Fruit fly (Drosophila melanogaster) whole organism, wandering third instar larva: Measurements from ENCODE around the gene CG42717.
A peak's percentile ranks its signal among the peaks of the same experiment; 100 is the strongest.

Experiments
- Hnf4 ChIP-seq: fragments of 200-800 bp; sonication (Bioruptor generic); optimal IDR thresholded peaks from 2 replicates; lab custom pipeline; 2016; ENCODE audit warnings: missing biosample characterization, mild to moderate bottlenecking, missing genetic modification characterization
- Hr78 ChIP-seq: fragments of >200 bp; optimal IDR thresholded peaks from 2 replicates; lab custom pipeline; 2017; ENCODE audit warnings: missing biosample characterization, missing genetic modification characterization
- Hr83 ChIP-seq: fragments of 200-300 bp; sonication (Bioruptor generic); optimal IDR thresholded peaks from 2 replicates; lab custom pipeline; 2016; ENCODE audit warnings: missing biosample characterization, mild to moderate bottlenecking, missing genetic modification characterization, moderate library complexity; ENCODE audit not compliant: poor library complexity, severe bottlenecking
- Myc ChIP-seq: fragments of >200 bp; optimal IDR thresholded peaks from 2 replicates; lab custom pipeline; 2017
- N ChIP-seq: fragments of >200 bp; optimal IDR thresholded peaks from 2 replicates; lab custom pipeline; 2018; ENCODE audit warnings: missing biosample characterization, missing external identifiers, missing genetic modification characterization
- OdsH ChIP-seq: fragments of 200-800 bp; sonication (Bioruptor generic); optimal IDR thresholded peaks from 2 replicates; lab custom pipeline; 2016; ENCODE audit warnings: missing biosample characterization, mild to moderate bottlenecking, missing genetic modification characterization
- ey ChIP-seq: fragments of 200-800 bp; sonication (Bioruptor generic); optimal IDR thresholded peaks from 2 replicates; lab custom pipeline; 2016; ENCODE audit warnings: missing biosample characterization, missing genetic modification characterization
- pan ChIP-seq: fragments of >200 bp; optimal IDR thresholded peaks from 2 replicates; lab custom pipeline; 2017
- psq ChIP-seq: fragments of 200-800 bp; sonication (Bioruptor generic); optimal IDR thresholded peaks from 3 replicates; lab custom pipeline; 2017; ENCODE audit warnings: missing biosample characterization, mild to moderate bottlenecking, missing genetic modification characterization, moderate library complexity
- sv ChIP-seq: fragments of 200-800 bp; sonication (Bioruptor generic); optimal IDR thresholded peaks from 3 replicates; lab custom pipeline; 2016; ENCODE audit warnings: missing biosample characterization, missing genetic modification characterization
- tai ChIP-seq: sonication (Bioruptor generic); optimal IDR thresholded peaks from 2 replicates; lab custom pipeline; 2016; ENCODE audit warnings: missing biosample characterization, missing genetic modification characterization
- usp ChIP-seq: fragments of >200 bp; optimal IDR thresholded peaks from 2 replicates; lab custom pipeline; 2017; ENCODE audit warnings: missing biosample characterization, missing genetic modification characterization

DNA sequence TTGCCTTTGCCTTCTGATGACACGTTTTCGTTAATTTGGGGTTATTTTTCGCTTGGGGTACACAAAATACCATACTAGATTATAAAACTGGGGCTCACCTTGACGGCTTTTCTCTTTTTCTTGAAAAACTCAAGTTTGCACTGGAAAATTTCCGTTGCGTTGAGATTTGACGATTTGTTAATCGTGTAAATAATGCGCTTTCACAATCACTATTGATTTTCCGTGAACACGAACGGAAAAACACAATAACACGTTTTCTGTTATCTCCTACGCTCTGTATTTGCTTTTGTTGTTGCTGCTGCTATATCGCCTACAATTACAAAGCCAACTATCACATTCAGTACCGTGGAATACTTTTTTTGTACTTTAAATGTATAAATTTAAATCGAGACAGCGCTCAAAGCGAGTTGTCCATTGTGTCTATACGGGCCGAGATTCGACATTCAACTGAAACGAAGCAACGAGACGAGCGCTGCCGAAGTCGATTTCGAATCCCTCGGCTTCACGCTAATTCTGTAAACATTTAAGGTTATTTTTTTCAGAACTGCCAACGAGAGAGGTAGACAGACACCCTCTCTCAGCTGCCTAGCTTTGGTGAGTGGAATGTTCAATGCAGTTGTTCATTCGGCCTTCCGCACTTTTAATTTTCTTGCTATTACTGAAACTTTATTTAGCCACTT is 13.5 kb upstream of the CG42717 start:
- TF ChIP-seq Hr83 (GFP tag; lab: Kevin White, UChicago): peak; percentile 50
- no peak for TF ChIP-seq Hr78 (GFP tag; lab: Kevin White, UChicago)
- no peak for TF ChIP-seq usp (GFP tag; lab: Kevin White, UChicago)
- TF ChIP-seq tai: peak; percentile 14
- no peak for TF ChIP-seq ey
- no peak for TF ChIP-seq Myc (lab: Kevin White, UChicago)
- no peak for TF ChIP-seq psq
- peak; percentile 41 for TF ChIP-seq OdsH (GFP tag; lab: Kevin White, UChicago)
- no peak for TF ChIP-seq N (GFP tag; lab: Kevin White, UChicago)
- TF ChIP-seq pan (lab: Kevin White, UChicago): no peak
- TF ChIP-seq sv (GFP tag; lab: Kevin White, UChicago): no peak
- TF ChIP-seq Hnf4: peak; percentile 43
